Fruit fly (Drosophila melanogaster) whole organism, embryonic: ENCODE results near the gene CG7970.
A peak's percentile ranks its signal among the peaks of the same experiment; 100 is the strongest.

Source experiments
- Antp ChIP-seq: fragments of 200-800 bp; sonication (Bioruptor generic); optimal IDR thresholded peaks from 3 replicates; lab custom pipeline; 2016; ENCODE audit warnings: missing biosample characterization, missing genetic modification characterization
- B-H2 ChIP-seq: fragments of 200-800 bp; sonication (Bioruptor generic); optimal IDR thresholded peaks from 2 replicates; lab custom pipeline; 2018; ENCODE audit warnings: missing biosample characterization, mild to moderate bottlenecking, missing genetic modification characterization
- C15 ChIP-seq: fragments of 200-800 bp; sonication (Bioruptor generic); IDR thresholded peaks from 3 replicates; pipeline ENCODE4 v1.3.6; 2022; ENCODE audit warnings: missing biosample characterization, missing genetic modification characterization
- CG10462 ChIP-seq: fragments of 200-800 bp; sonication (Bioruptor generic); optimal IDR thresholded peaks from 2 replicates; lab custom pipeline; 2016; ENCODE audit warnings: missing biosample characterization, missing genetic modification characterization
- CG11723 ChIP-seq: fragments of 200-800 bp; sonication (Bioruptor generic); optimal IDR thresholded peaks from 2 replicates; lab custom pipeline; 2017; ENCODE audit warnings: missing biosample characterization, mild to moderate bottlenecking, missing genetic modification characterization
- CG1603 ChIP-seq: fragments of 200-800 bp; sonication (Bioruptor generic); optimal IDR thresholded peaks from 2 replicates; lab custom pipeline; 2019; ENCODE audit warnings: missing biosample characterization, mild to moderate bottlenecking, missing genetic modification characterization, moderate library complexity
- CG16863 ChIP-seq: fragments of 200-800 bp; sonication (Bioruptor generic); optimal IDR thresholded peaks from 3 replicates; lab custom pipeline; 2016; ENCODE audit warnings: missing biosample characterization, missing genetic modification characterization
- CG18262 ChIP-seq: fragments of 200-800 bp; optimal IDR thresholded peaks from 3 replicates; lab custom pipeline; 2019; ENCODE audit warnings: missing biosample characterization, mild to moderate bottlenecking, missing genetic modification characterization, moderate library complexity
- CG2875 ChIP-seq: fragments of 200-800 bp; sonication (Bioruptor generic); optimal IDR thresholded peaks from 2 replicates; lab custom pipeline; 2017; ENCODE audit warnings: missing biosample characterization, mild to moderate bottlenecking, missing genetic modification characterization, missing genetic modification reagents
- CG30431 ChIP-seq: fragments of 200-800 bp; sonication (Bioruptor generic); optimal IDR thresholded peaks from 2 replicates; lab custom pipeline; 2017; ENCODE audit warnings: missing biosample characterization, missing genetic modification characterization
- CG34224 ChIP-seq: fragments of 200-800 bp; sonication (Bioruptor generic); IDR thresholded peaks from 3 replicates; pipeline ENCODE4 v1.3.6; 2022; ENCODE audit warnings: missing biosample characterization, missing genetic modification characterization; ENCODE audit not compliant: partially characterized antibody
- CG3847 ChIP-seq: fragments of 200-800 bp; sonication (Bioruptor generic); IDR thresholded peaks from 2 replicates; pipeline ENCODE4 v1.3.6; 2022; ENCODE audit warnings: missing biosample characterization, missing genetic modification characterization
- CG6254 ChIP-seq: fragments of 200-800 bp; sonication (Bioruptor generic); optimal IDR thresholded peaks from 3 replicates; lab custom pipeline; 2017; ENCODE audit warnings: mild to moderate bottlenecking, missing biosample characterization, missing genetic modification reagents, missing genetic modification characterization
- CG7372 ChIP-seq: fragments of 200-800 bp; sonication (Bioruptor generic); IDR thresholded peaks from 2 replicates; pipeline ENCODE4 v1.3.6; 2022; ENCODE audit warnings: missing biosample characterization, missing genetic modification characterization
- CG8281 ChIP-seq: fragments of 200-800 bp; sonication (Bioruptor generic); optimal IDR thresholded peaks from 2 replicates; lab custom pipeline; 2018; ENCODE audit warnings: missing biosample characterization, mild to moderate bottlenecking, missing genetic modification characterization, moderate library complexity
- CG8924 ChIP-seq: fragments of 200-800 bp; optimal IDR thresholded peaks from 3 replicates; lab custom pipeline; 2019; ENCODE audit warnings: missing biosample characterization, mild to moderate bottlenecking, missing genetic modification characterization, moderate library complexity
- CTCF ChIP-seq: fragments of 200-800 bp; sonication (Bioruptor generic); optimal IDR thresholded peaks from 2 replicates; lab custom pipeline; 2017; ENCODE audit warnings: missing biosample characterization, mild to moderate bottlenecking, missing genetic modification characterization, moderate library complexity
- E2f2 ChIP-seq: fragments of 200-800 bp; sonication (Bioruptor generic); IDR thresholded peaks from 2 replicates; pipeline ENCODE4 v1.3.6; 2022; ENCODE audit warnings: missing biosample characterization, missing genetic modification characterization
- Gsc ChIP-seq: fragments of 200-800 bp; sonication (Bioruptor generic); IDR thresholded peaks from 2 replicates; pipeline ENCODE4 v1.3.6; 2022; ENCODE audit warnings: missing biosample characterization, missing genetic modification characterization
- H15 ChIP-seq: fragments of 200-800 bp; sonication (Bioruptor generic); IDR thresholded peaks from 3 replicates; pipeline ENCODE4 v1.3.6; 2022; ENCODE audit warnings: missing biosample characterization, missing genetic modification characterization
- Hsf ChIP-seq: fragments of 200-800 bp; sonication (Bioruptor generic); optimal IDR thresholded peaks from 3 replicates; lab custom pipeline; 2016; ENCODE audit warnings: missing biosample characterization, missing genetic modification characterization
- Lim3 ChIP-seq: fragments of 200-800 bp; sonication (Bioruptor generic); IDR thresholded peaks from 2 replicates; pipeline ENCODE4 v1.3.6; 2022; ENCODE audit warnings: missing biosample characterization, missing genetic modification characterization
- PHDP ChIP-seq: fragments of 200-800 bp; sonication (Bioruptor generic); optimal IDR thresholded peaks from 3 replicates; lab custom pipeline; 2018; ENCODE audit warnings: missing biosample characterization, mild to moderate bottlenecking, missing genetic modification characterization, moderate library complexity
- Pdp1 ChIP-seq, 2 experiments: fragments of 200-800 bp; sonication (Bioruptor generic); optimal IDR thresholded peaks; 3 replicates each; lab custom pipeline; 2016; ENCODE audit warnings: missing biosample characterization in 2 of 2, missing genetic modification characterization in 2 of 2, mild to moderate bottlenecking in 1 of 2, moderate library complexity in 1 of 2
- Six4 ChIP-seq: fragments of 200-800 bp; sonication (Bioruptor generic); optimal IDR thresholded peaks from 2 replicates; lab custom pipeline; 2016; ENCODE audit warnings: missing biosample characterization, missing genetic modification characterization
- Sox102F ChIP-seq: fragments of 200-800 bp; sonication (Bioruptor generic); optimal IDR thresholded peaks from 2 replicates; lab custom pipeline; 2018; ENCODE audit warnings: missing biosample characterization, mild to moderate bottlenecking, missing genetic modification characterization, moderate library complexity
- Trl ChIP-seq, 3 experiments: fragments of >200 bp in 2 of 3; fragments of 200-800 bp in 1 of 3; sonication (Bioruptor generic) in 1 of 3; optimal IDR thresholded peaks; 2 replicates in 1 of 3; 3 replicates in 2 of 3; lab custom pipeline; 2016 to 2017; ENCODE audit warnings: missing biosample characterization in 1 of 3, missing genetic modification characterization in 1 of 3
- aop ChIP-seq: fragments of 200-800 bp; sonication (Bioruptor generic); IDR thresholded peaks from 2 replicates; pipeline ENCODE4 v1.3.6; 2022; ENCODE audit warnings: missing biosample characterization, missing genetic modification characterization
- bcd ChIP-seq: fragments of 200-800 bp; sonication (Bioruptor generic); optimal IDR thresholded peaks from 2 replicates; lab custom pipeline; 2017; ENCODE audit warnings: missing biosample characterization, mild to moderate bottlenecking, missing genetic modification characterization
- ci ChIP-seq: fragments of 200-800 bp; sonication (Bioruptor generic); IDR thresholded peaks from 3 replicates; pipeline ENCODE4 v1.3.6; 2022; ENCODE audit warnings: missing biosample characterization, missing genetic modification characterization
- emc ChIP-seq: fragments of 200-800 bp; sonication (Bioruptor generic); optimal IDR thresholded peaks from 2 replicates; lab custom pipeline; 2016; ENCODE audit warnings: missing biosample characterization, missing genetic modification characterization
- ftz-f1 ChIP-seq: fragments of 200-800 bp; sonication (Bioruptor generic); optimal IDR thresholded peaks from 2 replicates; lab custom pipeline; 2016; ENCODE audit warnings: missing biosample characterization, missing genetic modification characterization
- gcm2 ChIP-seq: fragments of 200-800 bp; sonication (Bioruptor generic); optimal IDR thresholded peaks from 2 replicates; lab custom pipeline; 2016; ENCODE audit warnings: missing biosample characterization, missing genetic modification characterization
- hbn ChIP-seq: fragments of 200-800 bp; sonication (Bioruptor generic); IDR thresholded peaks from 2 replicates; pipeline ENCODE4 v1.3.6; 2022; ENCODE audit warnings: missing biosample characterization, missing genetic modification characterization; ENCODE audit not compliant: partially characterized antibody
- hkb ChIP-seq, 2 experiments: fragments of 200-800 bp in 1 of 2; fragments of >200 bp in 1 of 2; sonication (Bioruptor generic) in 1 of 2; IDR thresholded peaks in 1 of 2; optimal IDR thresholded peaks in 1 of 2; 2 replicates each; pipeline versions ENCODE4 v1.3.6 to Lab custom; 2017 to 2022; ENCODE audit warnings: missing biosample characterization in 1 of 2, missing genetic modification characterization in 1 of 2
- hth ChIP-seq: fragments of >200 bp; optimal IDR thresholded peaks from 2 replicates; lab custom pipeline; 2017; ENCODE audit warnings: inconsistent platforms
- ken ChIP-seq: fragments of 200-800 bp; sonication (Bioruptor generic); IDR thresholded peaks from 3 replicates; pipeline ENCODE4 v1.3.6; 2022; ENCODE audit warnings: missing biosample characterization, missing genetic modification characterization
- pan ChIP-seq, 4 experiments: fragments of >200 bp in 3 of 4; fragments of 200-800 bp in 1 of 4; sonication (Bioruptor generic) in 1 of 4; optimal IDR thresholded peaks in 3 of 4; IDR thresholded peaks in 1 of 4; 2 replicates each; pipeline versions ENCODE4 v1.3.6 to Lab custom; 2017 to 2022; ENCODE audit warnings: missing biosample characterization in 2 of 4, missing genetic modification characterization in 2 of 4, mixed read lengths in 1 of 4
- peb ChIP-seq: fragments of 200-800 bp; sonication (Bioruptor generic); IDR thresholded peaks from 2 replicates; pipeline ENCODE4 v1.3.6; 2022; ENCODE audit warnings: missing biosample characterization, missing genetic modification characterization
- pfk ChIP-seq: fragments of 200-800 bp; sonication (Bioruptor generic); optimal IDR thresholded peaks from 2 replicates; lab custom pipeline; 2018; ENCODE audit warnings: missing biosample characterization, mild to moderate bottlenecking, missing genetic modification characterization, moderate library complexity
- pnt ChIP-seq: fragments of 200-800 bp; sonication (Bioruptor generic); optimal IDR thresholded peaks from 3 replicates; lab custom pipeline; 2016; ENCODE audit warnings: missing biosample characterization, missing genetic modification characterization
- rib ChIP-seq: fragments of 200-800 bp; sonication (Bioruptor generic); IDR thresholded peaks from 2 replicates; pipeline ENCODE4 v1.3.6; 2022; ENCODE audit warnings: missing biosample characterization, missing genetic modification characterization
- ro ChIP-seq: fragments of 200-800 bp; sonication (Bioruptor generic); IDR thresholded peaks from 2 replicates; pipeline ENCODE4 v1.3.6; 2022; ENCODE audit warnings: missing biosample characterization, missing genetic modification characterization
- row ChIP-seq: fragments of 200-800 bp; sonication (Bioruptor generic); IDR thresholded peaks from 3 replicates; pipeline ENCODE4 v1.3.6; 2022; ENCODE audit warnings: missing biosample characterization, missing genetic modification characterization
- sd ChIP-seq: fragments of 200-800 bp; sonication (Bioruptor generic); optimal IDR thresholded peaks from 3 replicates; lab custom pipeline; 2018; ENCODE audit warnings: missing biosample characterization, mild to moderate bottlenecking, missing genetic modification characterization, moderate library complexity
- sr ChIP-seq: fragments of 200-800 bp; sonication (Bioruptor generic); IDR thresholded peaks from 3 replicates; pipeline ENCODE4 v1.3.6; 2022; ENCODE audit warnings: missing biosample characterization, missing genetic modification characterization
- tgo ChIP-seq: fragments of 200-800 bp; sonication (Bioruptor generic); IDR thresholded peaks from 3 replicates; pipeline ENCODE4 v1.3.6; 2022; ENCODE audit warnings: missing biosample characterization, missing genetic modification characterization
- tin ChIP-seq: fragments of 200-800 bp; sonication (Bioruptor generic); optimal IDR thresholded peaks from 3 replicates; lab custom pipeline; 2016; ENCODE audit warnings: missing biosample characterization, missing genetic modification characterization
- usp ChIP-seq: fragments of >200 bp; optimal IDR thresholded peaks from 2 replicates; lab custom pipeline; 2017; ENCODE audit warnings: missing biosample characterization, missing genetic modification characterization
- vfl ChIP-seq: fragments of 200-800 bp; sonication (Bioruptor generic); optimal IDR thresholded peaks from 2 replicates; lab custom pipeline; 2016; ENCODE audit warnings: missing biosample characterization, missing genetic modification characterization
- zfh2 ChIP-seq: fragments of 200-800 bp; sonication (Bioruptor generic); optimal IDR thresholded peaks from 2 replicates; lab custom pipeline; 2016; ENCODE audit warnings: missing biosample characterization, missing genetic modification characterization

The CG7970 gene

dm6 chr3L:1618116-1618727 is 34.3 kb upstream of the CG7970 start, which contains the start of the genes CG13926, ABCB7 and CG33230 (continued):
- TF ChIP-seq CG34224 (GFP tag; lab: Robert Waterston, UW): peak; percentile 66; the same call in 2 of the 3 replicates
- no peak for TF ChIP-seq sd (tag; lab: Kevin White, UChicago)
- TF ChIP-seq aop (GFP tag; lab: Robert Waterston, UW): no peak
- TF ChIP-seq bcd (GFP tag; lab: Kevin White, UChicago): peak; percentile 15
- no peak for TF ChIP-seq Gsc
- TF ChIP-seq PHDP (tag; lab: Kevin White, UChicago): no peak
- TF ChIP-seq CG1603 (tag; lab: Kevin White, UChicago): no peak
- peak; percentile 23 for TF ChIP-seq tin (GFP tag; lab: Kevin White, UChicago)
- no peak for TF ChIP-seq CG30431
- TF ChIP-seq CTCF (GFP tag; lab: Kevin White, UChicago): no peak
- TF ChIP-seq pnt: no peak
- peak; percentile 40 for TF ChIP-seq Hsf (GFP tag; lab: Kevin White, UChicago)
- TF ChIP-seq Antp: no peak
- TF ChIP-seq usp (GFP tag; lab: Kevin White, UChicago): no peak
- TF ChIP-seq hbn (GFP tag; lab: Robert Waterston, UW): 0 out of 2 replicates have a peak, but pooled peaks have one; percentile 21
- no peak for TF ChIP-seq Six4 (GFP tag; lab: Kevin White, UChicago)
- TF ChIP-seq Sox102F (GFP tag; lab: Kevin White, UChicago): no peak
- no peak for TF ChIP-seq tgo (GFP tag; lab: Robert Waterston, UW)
- peak; percentile 31 for TF ChIP-seq zfh2 (GFP tag; lab: Kevin White, UChicago)
- TF ChIP-seq CG8281: no peak
- peak; percentile 4 for TF ChIP-seq CG8924
- TF ChIP-seq C15: no peak
- TF ChIP-seq Trl (optimal IDR thresholded peaks at IDR 0.05; lab: Kevin White, UChicago): no peak
- TF ChIP-seq Trl (GFP tag; optimal IDR thresholded peaks at IDR 0.05; lab: Kevin White, UChicago): no peak
- no peak for TF ChIP-seq CG11723 (GFP tag; lab: Kevin White, UChicago)
- no peak for TF ChIP-seq emc
- peak; percentile 38; the same call in 1 of the 2 replicates for TF ChIP-seq CG3847 (GFP tag; lab: Robert Waterston, UW)
- peak; percentile 92 for TF ChIP-seq row (GFP tag; lab: Robert Waterston, UW)
- TF ChIP-seq CG16863: no peak
- TF ChIP-seq CG2875: no peak
- no peak for TF ChIP-seq gcm2
- no peak for TF ChIP-seq vfl
- TF ChIP-seq CG6254 (GFP tag; lab: Kevin White, UChicago): no peak
- no peak for TF ChIP-seq H15 (GFP tag; lab: Robert Waterston, UW)
- TF ChIP-seq pan (optimal IDR thresholded peaks at IDR 0.05; lab: Kevin White, UChicago): no peak
- no peak for TF ChIP-seq pan (GFP tag; optimal IDR thresholded peaks at IDR 0.05 in 1 of 2, IDR thresholded peaks at IDR 0.05 in 1 of 2)
- TF ChIP-seq ci (GFP tag; lab: Robert Waterston, UW): no peak; the same call in 2 of the 3 replicates
- TF ChIP-seq E2f2 (GFP tag; lab: Robert Waterston, UW): no peak
- no peak for TF ChIP-seq CG18262 (tag; lab: Kevin White, UChicago)
- TF ChIP-seq Lim3 (GFP tag; lab: Robert Waterston, UW): no peak
- TF ChIP-seq ken (GFP tag; lab: Robert Waterston, UW): no peak
- no peak for TF ChIP-seq CG10462 (GFP tag; lab: Kevin White, UChicago)
- TF ChIP-seq ro (GFP tag; lab: Robert Waterston, UW): no peak
- no peak for TF ChIP-seq peb (GFP tag; lab: Robert Waterston, UW)
- TF ChIP-seq hth: no peak
- TF ChIP-seq Pdp1 (GFP tag; optimal IDR thresholded peaks at IDR 0.05; lab: Kevin White, UChicago): peak; percentile 39 to 77
- TF ChIP-seq hkb (optimal IDR thresholded peaks at IDR 0.05; lab: Kevin White, UChicago): peak; percentile 75
- no peak for TF ChIP-seq hkb (GFP tag; IDR thresholded peaks at IDR 0.05; lab: Robert Waterston, UW)
- TF ChIP-seq rib: no peak
- TF ChIP-seq ftz-f1 (GFP tag; lab: Kevin White, UChicago): peak; percentile 98
- no peak for TF ChIP-seq pfk (GFP tag; lab: Kevin White, UChicago)
- TF ChIP-seq sr (GFP tag; lab: Robert Waterston, UW): no peak
- TF ChIP-seq B-H2 (GFP tag; lab: Kevin White, UChicago): peak; percentile 59
- no peak for TF ChIP-seq CG7372 (GFP tag; lab: Robert Waterston, UW)
